Fruit fly (Drosophila melanogaster) whole organism, embryonic: ENCODE results near the gene CG17752.

Experiments
- Ada2b ChIP-seq: fragments of 200-800 bp; sonication (Bioruptor generic); IDR thresholded peaks from 2 replicates; pipeline ENCODE4 v1.3.6; 2022; ENCODE audit warnings: missing biosample characterization, missing genetic modification characterization
- Atf6 ChIP-seq: fragments of 200-800 bp; sonication (Bioruptor generic); IDR thresholded peaks from 2 replicates; pipeline ENCODE4 v1.3.6; 2022; ENCODE audit warnings: missing biosample characterization, missing genetic modification characterization
- Bgb ChIP-seq: fragments of 200-800 bp; sonication (Bioruptor generic); IDR thresholded peaks from 2 replicates; pipeline ENCODE4 v1.3.6; 2022; ENCODE audit warnings: missing biosample characterization, missing genetic modification characterization; ENCODE audit not compliant: partially characterized antibody
- Blimp-1 ChIP-seq: fragments of 200-800 bp; sonication (Bioruptor generic); optimal IDR thresholded peaks from 3 replicates; lab custom pipeline; 2018; ENCODE audit warnings: missing biosample characterization, missing genetic modification characterization, mild to moderate bottlenecking, moderate library complexity, missing genetic modification reagents
- CG10654 ChIP-seq: fragments of 200-800 bp; sonication (Bioruptor generic); optimal IDR thresholded peaks from 2 replicates; lab custom pipeline; 2016; ENCODE audit warnings: missing biosample characterization, missing genetic modification characterization
- CG12104 ChIP-seq: fragments of 200-800 bp; sonication (Bioruptor generic); optimal IDR thresholded peaks from 3 replicates; lab custom pipeline; 2016; ENCODE audit warnings: missing biosample characterization, missing genetic modification characterization
- CG12744 ChIP-seq: fragments of 200-800 bp; sonication (Bioruptor generic); optimal IDR thresholded peaks from 2 replicates; lab custom pipeline; 2016; ENCODE audit warnings: missing biosample characterization, missing genetic modification characterization
- CG13894 ChIP-seq: fragments of 200-800 bp; sonication (Bioruptor generic); optimal IDR thresholded peaks from 3 replicates; lab custom pipeline; 2018; ENCODE audit warnings: missing biosample characterization, mild to moderate bottlenecking, missing genetic modification characterization, moderate library complexity
- CG14441 ChIP-seq: fragments of 200-800 bp; sonication (Bioruptor generic); IDR thresholded peaks from 2 replicates; pipeline ENCODE4 v1.3.6; 2022; ENCODE audit warnings: missing biosample characterization, missing genetic modification characterization
- CG17568 ChIP-seq: fragments of 200-800 bp; sonication (Bioruptor generic); optimal IDR thresholded peaks from 2 replicates; lab custom pipeline; 2018; ENCODE audit warnings: missing biosample characterization, mild to moderate bottlenecking, missing genetic modification characterization, moderate library complexity
- CG2202 ChIP-seq: fragments of 200-800 bp; sonication (Bioruptor generic); optimal IDR thresholded peaks from 2 replicates; lab custom pipeline; 2018; ENCODE audit warnings: missing biosample characterization, mild to moderate bottlenecking, missing genetic modification characterization
- CG2678 ChIP-seq: fragments of 200-800 bp; sonication (Bioruptor generic); optimal IDR thresholded peaks from 3 replicates; lab custom pipeline; 2019; ENCODE audit warnings: missing biosample characterization, mild to moderate bottlenecking, missing genetic modification characterization, moderate library complexity
- CG32532 ChIP-seq: fragments of 200-800 bp; sonication (Bioruptor generic); IDR thresholded peaks from 2 replicates; pipeline ENCODE4 v1.3.6; 2022; ENCODE audit warnings: missing biosample characterization, missing genetic modification characterization
- CG32767 ChIP-seq: fragments of 200-800 bp; sonication (Bioruptor generic); IDR thresholded peaks from 2 replicates; pipeline ENCODE4 v1.3.6; 2022; ENCODE audit warnings: missing biosample characterization, missing genetic modification characterization
- CG34422 ChIP-seq: fragments of 200-800 bp; sonication (Bioruptor generic); IDR thresholded peaks from 3 replicates; pipeline ENCODE4 v1.3.6; 2022; ENCODE audit warnings: missing biosample characterization, missing genetic modification characterization
- CG3838 ChIP-seq: fragments of 200-800 bp; sonication (Bioruptor generic); optimal IDR thresholded peaks from 3 replicates; lab custom pipeline; 2016; ENCODE audit warnings: missing biosample characterization, missing genetic modification characterization
- CG4820 ChIP-seq: fragments of 200-800 bp; sonication (Bioruptor generic); optimal IDR thresholded peaks from 3 replicates; lab custom pipeline; 2016; ENCODE audit warnings: missing biosample characterization, missing genetic modification characterization
- CG9609 ChIP-seq: fragments of 200-800 bp; sonication (Bioruptor generic); optimal IDR thresholded peaks from 3 replicates; lab custom pipeline; 2016; ENCODE audit warnings: missing biosample characterization, missing genetic modification characterization
- D ChIP-seq, 2 experiments: fragments of 200-800 bp in 1 of 2; fragments of >200 bp in 1 of 2; sonication (Bioruptor generic) in 1 of 2; optimal IDR thresholded peaks; 2 replicates in 1 of 2; 3 replicates in 1 of 2; lab custom pipeline; 2017; ENCODE audit warnings: mild to moderate bottlenecking in 1 of 2, missing biosample characterization in 1 of 2, missing genetic modification characterization in 1 of 2, missing genetic modification reagents in 1 of 2
- Deaf1 ChIP-seq: fragments of 200-800 bp; optimal IDR thresholded peaks from 3 replicates; lab custom pipeline; 2019; ENCODE audit warnings: missing biosample characterization, mild to moderate bottlenecking, missing genetic modification characterization, moderate library complexity
- Dip3 ChIP-seq: fragments of 200-800 bp; sonication (Bioruptor generic); optimal IDR thresholded peaks from 3 replicates; lab custom pipeline; 2016; ENCODE audit warnings: missing biosample characterization, missing genetic modification characterization
- H2.0 ChIP-seq: fragments of 200-800 bp; sonication (Bioruptor generic); IDR thresholded peaks from 2 replicates; pipeline ENCODE4 v1.3.6; 2022; ENCODE audit warnings: missing biosample characterization, missing genetic modification characterization
- HmgD ChIP-seq: fragments of 200-800 bp; sonication (Bioruptor generic); optimal IDR thresholded peaks from 3 replicates; lab custom pipeline; 2016; ENCODE audit warnings: missing biosample characterization, missing genetic modification characterization
- Lhr ChIP-seq: fragments of 200-800 bp; sonication (Bioruptor generic); optimal IDR thresholded peaks from 3 replicates; lab custom pipeline; 2017; ENCODE audit warnings: mild to moderate bottlenecking, missing biosample characterization, missing genetic modification reagents, missing genetic modification characterization
- Med ChIP-seq: fragments of 200-800 bp; sonication (Bioruptor generic); peaks from one replicate; lab custom pipeline; 2016; ENCODE audit warnings: missing biosample characterization, missing genetic modification characterization, mild to moderate bottlenecking, inconsistent platforms, moderate library complexity
- Meics ChIP-seq: fragments of 200-800 bp; sonication (Bioruptor generic); optimal IDR thresholded peaks from 2 replicates; lab custom pipeline; 2017; ENCODE audit warnings: missing biosample characterization, mild to moderate bottlenecking, missing genetic modification characterization
- NC2α ChIP-seq: fragments of 200-800 bp; sonication (Bioruptor generic); optimal IDR thresholded peaks from 2 replicates; lab custom pipeline; 2016; ENCODE audit warnings: missing biosample characterization, missing genetic modification characterization
- Neu2 ChIP-seq: fragments of 200-800 bp; sonication (Bioruptor generic); optimal IDR thresholded peaks from 3 replicates; lab custom pipeline; 2016; ENCODE audit warnings: missing biosample characterization, missing genetic modification characterization, borderline replicate concordance
- Sox100B ChIP-seq: fragments of 200-800 bp; sonication (Bioruptor generic); optimal IDR thresholded peaks from 3 replicates; lab custom pipeline; 2018; ENCODE audit warnings: missing biosample characterization, mild to moderate bottlenecking, missing genetic modification characterization
- TFAM ChIP-seq: fragments of 200-800 bp; sonication (Bioruptor generic); optimal IDR thresholded peaks from 2 replicates; lab custom pipeline; 2017; ENCODE audit warnings: missing biosample characterization, missing genetic modification characterization, inconsistent platforms
- Usf ChIP-seq: fragments of 200-800 bp; sonication (Bioruptor generic); optimal IDR thresholded peaks from 2 replicates; lab custom pipeline; 2017; ENCODE audit warnings: missing genotype, missing biosample characterization, missing genetic modification characterization
- Xbp1 ChIP-seq: fragments of 200-800 bp; sonication (Bioruptor generic); optimal IDR thresholded peaks from 3 replicates; lab custom pipeline; 2016; ENCODE audit warnings: missing biosample characterization, mild to moderate bottlenecking, missing genetic modification characterization
- bowl ChIP-seq: fragments of 200-800 bp; sonication (Bioruptor generic); IDR thresholded peaks from 2 replicates; pipeline ENCODE4 v1.3.6; 2022; ENCODE audit warnings: missing biosample characterization, missing genetic modification characterization
- br ChIP-seq: fragments of >200 bp; optimal IDR thresholded peaks from 2 replicates; lab custom pipeline; 2017
- chinmo ChIP-seq: fragments of 200-800 bp; sonication (Bioruptor generic); IDR thresholded peaks from 4 replicates; pipeline ENCODE4 v1.3.6; 2022; ENCODE audit warnings: missing biosample characterization, missing genetic modification characterization; ENCODE audit not compliant: partially characterized antibody
- cwo ChIP-seq: fragments of 200-800 bp; sonication (Bioruptor generic); optimal IDR thresholded peaks from 3 replicates; lab custom pipeline; 2017; ENCODE audit warnings: missing biosample characterization, missing genetic modification characterization, mild to moderate bottlenecking, moderate library complexity, missing genetic modification reagents
- da ChIP-seq: fragments of 200-800 bp; sonication (Bioruptor generic); optimal IDR thresholded peaks from 2 replicates; lab custom pipeline; 2016; ENCODE audit warnings: missing biosample characterization, missing genetic modification characterization
- dimm ChIP-seq: fragments of 200-800 bp; sonication (Bioruptor generic); IDR thresholded peaks from 2 replicates; pipeline ENCODE4 v1.3.6; 2022; ENCODE audit warnings: missing biosample characterization, missing genetic modification characterization
- dysf ChIP-seq: fragments of 200-800 bp; sonication (Bioruptor generic); IDR thresholded peaks from 3 replicates; pipeline ENCODE4 v1.3.6; 2022; ENCODE audit warnings: missing biosample characterization, missing genetic modification characterization
- ftz-f1 ChIP-seq: fragments of 200-800 bp; sonication (Bioruptor generic); optimal IDR thresholded peaks from 2 replicates; lab custom pipeline; 2016; ENCODE audit warnings: missing biosample characterization, missing genetic modification characterization
- her ChIP-seq: fragments of 200-800 bp; sonication (Bioruptor generic); optimal IDR thresholded peaks from 2 replicates; lab custom pipeline; 2016; ENCODE audit warnings: missing biosample characterization, missing genetic modification characterization
- jing ChIP-seq: fragments of 200-800 bp; sonication (Bioruptor generic); optimal IDR thresholded peaks from 2 replicates; lab custom pipeline; 2018; ENCODE audit warnings: missing biosample characterization, mild to moderate bottlenecking, missing genetic modification characterization
- kah ChIP-seq: fragments of 200-800 bp; sonication (Bioruptor generic); optimal IDR thresholded peaks from 2 replicates; lab custom pipeline; 2018; ENCODE audit warnings: missing biosample characterization, mild to moderate bottlenecking, missing genetic modification characterization
- lab ChIP-seq: fragments of 200-800 bp; sonication (Bioruptor generic); optimal IDR thresholded peaks from 3 replicates; lab custom pipeline; 2017; ENCODE audit warnings: missing biosample characterization, missing genetic modification characterization, mild to moderate bottlenecking, moderate library complexity, missing genetic modification reagents
- lov ChIP-seq, 2 experiments: fragments of 200-800 bp in 1 of 2; fragments of >200 bp in 1 of 2; sonication (Bioruptor generic) in 1 of 2; IDR thresholded peaks in 1 of 2; optimal IDR thresholded peaks in 1 of 2; 2 replicates in 1 of 2; 3 replicates in 1 of 2; pipeline versions ENCODE4 v1.3.6 to Lab custom; 2017 to 2022; ENCODE audit warnings: missing biosample characterization in 1 of 2, missing genetic modification characterization in 1 of 2
- mirr ChIP-seq: fragments of 200-800 bp; sonication (Bioruptor generic); optimal IDR thresholded peaks from 3 replicates; lab custom pipeline; 2018; ENCODE audit warnings: missing biosample characterization, mild to moderate bottlenecking, missing genetic modification characterization
- mld ChIP-seq: fragments of 200-800 bp; sonication (Bioruptor generic); IDR thresholded peaks from 3 replicates; pipeline ENCODE4 v1.3.6; 2022; ENCODE audit warnings: missing biosample characterization, missing genetic modification characterization; ENCODE audit not compliant: partially characterized antibody
- odd ChIP-seq: fragments of 200-800 bp; sonication (Bioruptor generic); optimal IDR thresholded peaks from 2 replicates; lab custom pipeline; 2017; ENCODE audit warnings: missing biosample characterization, mild to moderate bottlenecking, missing genetic modification characterization
- ranshi ChIP-seq: fragments of 200-800 bp; sonication (Bioruptor generic); IDR thresholded peaks from 2 replicates; pipeline ENCODE4 v1.3.6; 2022; ENCODE audit warnings: missing biosample characterization, missing genetic modification characterization
- run ChIP-seq: fragments of 200-800 bp; sonication (Bioruptor generic); optimal IDR thresholded peaks from 3 replicates; lab custom pipeline; 2018; ENCODE audit warnings: missing biosample characterization, mild to moderate bottlenecking, missing genetic modification characterization

The CG17752 gene

dm6 chr3R:19620953-19621352, 10.9 kb downstream of the CG17752 start (continued):
- no peak for TF ChIP-seq Usf (GFP tag; lab: Kevin White, UChicago)
- TF ChIP-seq Bgb (GFP tag; lab: Robert Waterston, UW) = peak; percentile 46; the same call in 1 of the 2 replicates
- peak; percentile 1 for TF ChIP-seq CG2678 (tag; lab: Kevin White, UChicago)
- TF ChIP-seq run = no peak
- TF ChIP-seq CG4820 = no peak
- no peak for TF ChIP-seq CG2202 (tag; lab: Kevin White, UChicago)
- peak; percentile 62 for TF ChIP-seq Deaf1 (tag; lab: Kevin White, UChicago)
- peak; percentile 90; the same call in 3 of the 4 replicates for TF ChIP-seq chinmo (GFP tag; lab: Robert Waterston, UW)
- no peak for TF ChIP-seq br (lab: Kevin White, UChicago)
- no peak for TF ChIP-seq dimm (GFP tag; lab: Robert Waterston, UW)
- no peak for TF ChIP-seq da
- TF ChIP-seq dysf (GFP tag; lab: Robert Waterston, UW) = peak; percentile 5; the same call in 1 of the 3 replicates
- peak; percentile 83 for TF ChIP-seq Med
- no peak for TF ChIP-seq lov (optimal IDR thresholded peaks at IDR 0.05; lab: Kevin White, UChicago)
- TF ChIP-seq lov (GFP tag; IDR thresholded peaks at IDR 0.05; lab: Robert Waterston, UW) = no peak
- TF ChIP-seq CG32532 (GFP tag; lab: Robert Waterston, UW) = peak; percentile 46; the same call in 1 of the 2 replicates
- TF ChIP-seq Neu2 (GFP tag; lab: Kevin White, UChicago) = no peak
- TF ChIP-seq odd (GFP tag; lab: Kevin White, UChicago) = no peak
- no peak for TF ChIP-seq Blimp-1 (GFP tag; lab: Kevin White, UChicago)
- TF ChIP-seq CG13894 (tag; lab: Kevin White, UChicago) = peak; percentile 67
- peak; percentile 35 for TF ChIP-seq her (GFP tag; lab: Kevin White, UChicago)
- no peak for TF ChIP-seq CG9609 (GFP tag; lab: Kevin White, UChicago)
- no peak for TF ChIP-seq NC2α (GFP tag; lab: Kevin White, UChicago)
- TF ChIP-seq TFAM (GFP tag; lab: Kevin White, UChicago) = no peak
- peak; percentile 14 for TF ChIP-seq cwo (GFP tag; lab: Kevin White, UChicago)
- no peak for TF ChIP-seq Lhr (GFP tag; lab: Kevin White, UChicago)
- 0 out of 2 replicates have a peak, but pooled peaks have one; percentile 33 for TF ChIP-seq CG14441 (GFP tag; lab: Robert Waterston, UW)
- no peak for TF ChIP-seq HmgD (GFP tag; lab: Kevin White, UChicago)
- no peak for TF ChIP-seq kah
- no peak for TF ChIP-seq ranshi (GFP tag; lab: Robert Waterston, UW)
- no peak for TF ChIP-seq mld (GFP tag; lab: Robert Waterston, UW)
- peak; percentile 74; the same call in 1 of the 3 replicates for TF ChIP-seq CG34422 (GFP tag; lab: Robert Waterston, UW)
- TF ChIP-seq mirr (GFP tag; lab: Kevin White, UChicago) = peak; percentile 54
- TF ChIP-seq Meics (GFP tag; lab: Kevin White, UChicago) = peak; percentile 37
- TF ChIP-seq Xbp1 (GFP tag; lab: Kevin White, UChicago) = no peak
- no peak for TF ChIP-seq CG17568 (GFP tag; lab: Kevin White, UChicago)
- TF ChIP-seq CG32767 (GFP tag; lab: Robert Waterston, UW) = no peak
- peak; percentile 20 for TF ChIP-seq lab (GFP tag; lab: Kevin White, UChicago)
- TF ChIP-seq ftz-f1 = peak; percentile 42
- no peak for TF ChIP-seq D (optimal IDR thresholded peaks at IDR 0.05; lab: Kevin White, UChicago)
- TF ChIP-seq D (GFP tag; optimal IDR thresholded peaks at IDR 0.05; lab: Kevin White, UChicago) = no peak
- 0 out of 2 replicates have a peak, but pooled peaks have one; percentile 14 for TF ChIP-seq Atf6
- no peak for TF ChIP-seq bowl (GFP tag; lab: Robert Waterston, UW)
- TF ChIP-seq CG3838 (GFP tag; lab: Kevin White, UChicago) = no peak
- no peak for TF ChIP-seq H2.0 (GFP tag; lab: Robert Waterston, UW)
- TF ChIP-seq Sox100B = no peak
- no peak for TF ChIP-seq jing
- TF ChIP-seq Dip3 (GFP tag; lab: Kevin White, UChicago) = no peak
- TF ChIP-seq CG12104 (GFP tag; lab: Kevin White, UChicago) = no peak
- TF ChIP-seq Ada2b (GFP tag; lab: Robert Waterston, UW) = no peak
- TF ChIP-seq CG10654 (GFP tag; lab: Kevin White, UChicago) = no peak
- TF ChIP-seq CG12744 (GFP tag; lab: Kevin White, UChicago) = no peak
